Worm (Caenorhabditis elegans): Measurements from ENCODE around the gene C55A6.4.
"Not testable (repeated sequence)": the region's sequence is repeated elsewhere in the genome, so short reads cannot be mapped to it uniquely, and the experiment has no call there.

C55A6.4 gene

ce11 chrV:11484404-11484803 is 33.3 kb downstream of the C55A6.4 start:
- TF ChIP-seq zim-3 (tag; optimal IDR thresholded peaks at IDR 0.05), result no peak
- no peak for TF ChIP-seq nhr-179 (tag; optimal IDR thresholded peaks at IDR 0.05)
- TF ChIP-seq dpl-1 (GFP tag; optimal IDR thresholded peaks at IDR 0.05), result no peak
- no peak for TF ChIP-seq D2030.7 (GFP tag; IDR thresholded peaks at IDR 0.05)
- no peak for TF ChIP-seq ztf-6 (GFP tag; IDR thresholded peaks at IDR 0.05)
- no peak for TF ChIP-seq ceh-91 (GFP tag; IDR thresholded peaks at IDR 0.05)
- TF ChIP-seq mes-4 (tag; optimal IDR thresholded peaks at IDR 0.05), result no peak
- no peak for TF ChIP-seq Y53F4B.3 (GFP tag; IDR thresholded peaks at IDR 0.05)
- no peak for TF ChIP-seq sdz-38 (tag; optimal IDR thresholded peaks at IDR 0.05)
- TF ChIP-seq snpc-1.3 (tag; optimal IDR thresholded peaks at IDR 0.05; ENCODE audit: insufficient read depth), result no peak
- TF ChIP-seq mxl-1 (tag; optimal IDR thresholded peaks at IDR 0.05), result no peak
- peak; percentile 62; the same call in 1 of the 2 replicates for TF ChIP-seq egrh-3 (GFP tag; IDR thresholded peaks at IDR 0.05)
- TF ChIP-seq hmg-20 (GFP tag; IDR thresholded peaks at IDR 0.05), result 0 out of 2 replicates have a peak, but pooled peaks have one; percentile 6
- TF ChIP-seq cebp-1 (GFP tag; IDR thresholded peaks at IDR 0.05), result no peak
- no peak for TF ChIP-seq cebp-1 (tag; optimal IDR thresholded peaks at IDR 0.05)
- TF ChIP-seq F55B11.4 (tag; optimal IDR thresholded peaks at IDR 0.05; ENCODE audit: borderline replicate concordance, insufficient read depth), result no peak
- TF ChIP-seq zfh-2 (GFP tag; conservative IDR thresholded peaks at IDR 0.05), result peak; percentile 65
- TF ChIP-seq attf-6 (GFP tag; IDR thresholded peaks at IDR 0.05), result no peak
- TF ChIP-seq rpc-1 (optimal IDR thresholded peaks at IDR 0.05), result no peak
- TF ChIP-seq rpc-1 (tag; optimal IDR thresholded peaks at IDR 0.05), result no peak
- no peak for TF ChIP-seq nfyb-1 (GFP tag; IDR thresholded peaks at IDR 0.05)

- TF ChIP-seq F33H1.4 (GFP tag; IDR thresholded peaks at IDR 0.05), result peak; percentile 68
- TF ChIP-seq lsl-1 (GFP tag; optimal IDR thresholded peaks at IDR 0.05), result peak; percentile 62
- peak; percentile 33; the same call in 1 of the 2 replicates for TF ChIP-seq madf-6 (GFP tag; IDR thresholded peaks at IDR 0.05)
Observed at ce11 chrV:11483580-11484092, 34.1 kb downstream of the C55A6.4 start, which contains the start of gene col-157. col-157 (plus strand) TSS chrV:11484042.

- TF ChIP-seq B0336.3, mcd-1, Y95B8A.8 (GFP tag; IDR thresholded peaks at IDR 0.05): not testable (repeated sequence)
Observed at ce11 chrV:11480734-11481133, 37.0 kb downstream of the C55A6.4 start, which contains the start of gene T11F9.14. T11F9.14 (minus strand) TSS chrV:11480834.

ce11 chrV:11479406-11479805 is 38.3 kb downstream of the C55A6.4 start, which contains the start of gene T11F9.22:
T11F9.22 (plus strand) TSS chrV:11479706.
- TF ChIP-seq F57A8.1 (GFP tag; optimal IDR thresholded peaks at IDR 0.05) (no peak), ztf-3 (GFP tag; optimal IDR thresholded peaks at IDR 0.05) (no peak), madf-8 (GFP tag; conservative IDR thresholded peaks at IDR 0.05) (no peak), snpc-1.3 (tag; optimal IDR thresholded peaks at IDR 0.05; ENCODE audit: insufficient read depth) (no peak)

- TF ChIP-seq F39B2.1 (GFP tag; IDR thresholded peaks at IDR 0.05), result peak; percentile 8; the same call in 1 of the 2 replicates
- TF ChIP-seq lsl-1 (GFP tag; optimal IDR thresholded peaks at IDR 0.05), result peak; percentile 31
- TF ChIP-seq rcor-1 (GFP tag; IDR thresholded peaks at IDR 0.05), result peak; percentile 33; the same call in 1 of the 2 replicates
- TF ChIP-seq snpc-3.4 (tag; optimal IDR thresholded peaks at IDR 0.05), result peak; percentile 47
- TF ChIP-seq B0336.3 (GFP tag; IDR thresholded peaks at IDR 0.05), result peak; percentile 46; the same call in 1 of the 2 replicates
- 0 out of 2 replicates have a peak, but pooled peaks have one; percentile 62 for TF ChIP-seq ekl-4 (GFP tag; IDR thresholded peaks at IDR 0.05)
- peak; percentile 26 for TF ChIP-seq F33H1.4 (GFP tag; IDR thresholded peaks at IDR 0.05)
- peak; percentile 66 for TF ChIP-seq dox-1 (GFP tag; IDR thresholded peaks at IDR 0.05)
- TF ChIP-seq F49E8.2 (tag; optimal IDR thresholded peaks at IDR 0.05; ENCODE audit: insufficient read depth), result peak; percentile 33
- peak; percentile 53 for TF ChIP-seq tbp1 (GFP tag; optimal IDR thresholded peaks at IDR 0.05)
- peak; percentile 54 for TF ChIP-seq hmg-1.2 (GFP tag; IDR thresholded peaks at IDR 0.05)
- TF ChIP-seq xnd-1 (tag; optimal IDR thresholded peaks at IDR 0.05), result peak; percentile 12
- peak; percentile 81 for TF ChIP-seq D2030.7 (GFP tag; IDR thresholded peaks at IDR 0.05)
- TF ChIP-seq attf-6 (GFP tag; IDR thresholded peaks at IDR 0.05), result peak; percentile 49; the same call in 1 of the 2 replicates
- peak; percentile 35; the same call in 1 of the 2 replicates for TF ChIP-seq madf-8 (GFP tag; conservative IDR thresholded peaks at IDR 0.05)
- TF ChIP-seq snpc-1.1 (tag; optimal IDR thresholded peaks at IDR 0.05; ENCODE audit: insufficient read depth), result peak; percentile 91
Observed at ce11 chrV:11478028-11478427, 39.7 kb downstream of the C55A6.4 start.

All from whole organism, young adult.